Fruit fly (Drosophila melanogaster) Kc167 (cell line): Measurements from ENCODE around the gene Idh3b.

Source experiments
- Myc ChIP-seq: fragments of >200 bp; optimal IDR thresholded peaks from 2 replicates; lab custom pipeline; 2017; ENCODE audit warnings: missing external identifiers
- Sin3A ChIP-seq: fragments of >200 bp; optimal IDR thresholded peaks from 2 replicates; lab custom pipeline; 2018; ENCODE audit warnings: missing external identifiers
- h ChIP-seq: fragments of >200 bp; optimal IDR thresholded peaks from 3 replicates; lab custom pipeline; 2018; ENCODE audit warnings: missing external identifiers
- insv ChIP-seq: fragments of >200 bp; optimal IDR thresholded peaks from 3 replicates; lab custom pipeline; 2018; ENCODE audit warnings: missing external identifiers
- psq ChIP-seq: fragments of >200 bp; optimal IDR thresholded peaks from 2 replicates; lab custom pipeline; 2017; ENCODE audit warnings: missing external identifiers
- ttk ChIP-seq: sonication (Bioruptor generic); optimal IDR thresholded peaks from 2 replicates; lab custom pipeline; 2017; ENCODE audit warnings: missing external identifiers

Gene Idh3b

DNA sequence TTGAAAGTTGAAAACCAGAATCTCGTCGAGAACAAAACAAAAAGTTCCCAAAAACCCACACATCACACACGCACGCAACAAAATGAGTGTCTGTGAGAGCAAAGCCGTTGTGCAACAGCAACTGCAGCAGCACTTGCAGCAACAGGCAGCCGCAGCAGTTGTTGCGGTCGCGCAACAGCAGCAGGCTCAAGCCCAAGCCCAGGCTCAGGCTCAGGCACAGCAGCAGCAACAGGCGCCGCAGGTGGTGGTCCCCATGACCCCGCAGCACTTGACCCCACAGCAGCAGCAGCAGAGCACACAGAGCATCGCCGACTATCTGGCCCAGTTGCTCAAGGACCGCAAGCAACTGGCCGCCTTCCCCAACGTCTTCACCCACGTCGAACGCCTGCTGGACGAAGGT, 23.8 kb upstream of the Idh3b start:
- peak; percentile 2 for TF ChIP-seq ttk (lab: Kevin White, UChicago)
- TF ChIP-seq insv (lab: Kevin White, UChicago), result no peak
- no peak for TF ChIP-seq Myc (lab: Kevin White, UChicago)
- no peak for TF ChIP-seq h

DNA sequence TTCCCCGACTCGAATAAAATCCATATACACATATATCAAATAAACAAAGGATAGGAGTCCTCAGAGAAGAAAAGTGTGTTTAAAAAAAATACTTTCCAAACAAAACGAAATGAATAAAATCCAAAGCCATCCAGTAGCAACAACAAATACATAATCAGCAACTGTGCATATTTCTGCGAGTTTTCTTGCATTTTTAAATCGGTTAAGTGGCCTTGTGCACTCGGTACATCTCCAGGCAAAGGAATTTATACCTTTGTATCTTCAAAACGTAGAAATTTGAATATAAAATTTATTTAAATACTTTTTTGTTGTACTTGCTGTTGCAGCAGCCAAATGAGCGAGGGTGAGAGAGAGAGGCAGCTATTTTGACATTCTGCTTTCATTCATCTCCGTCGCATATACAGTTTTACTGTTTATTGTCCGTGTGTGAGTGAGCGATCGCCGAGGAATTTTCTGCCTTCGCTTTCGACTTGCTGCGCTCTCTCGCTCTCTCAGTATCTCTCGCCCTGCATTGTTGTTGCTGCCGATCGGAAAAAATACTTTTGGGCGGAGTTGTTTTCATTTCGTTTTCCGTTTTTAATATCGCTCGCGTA, 23.2 kb upstream of the Idh3b start:
- TF ChIP-seq insv (lab: Kevin White, UChicago), result no peak
- TF ChIP-seq Myc (lab: Kevin White, UChicago), result no peak
- TF ChIP-seq ttk (lab: Kevin White, UChicago), result no peak
- no peak for TF ChIP-seq h
- TF ChIP-seq psq (lab: Kevin White, UChicago), result no peak
- no peak for TF ChIP-seq Sin3A (lab: Kevin White, UChicago)

DNA sequence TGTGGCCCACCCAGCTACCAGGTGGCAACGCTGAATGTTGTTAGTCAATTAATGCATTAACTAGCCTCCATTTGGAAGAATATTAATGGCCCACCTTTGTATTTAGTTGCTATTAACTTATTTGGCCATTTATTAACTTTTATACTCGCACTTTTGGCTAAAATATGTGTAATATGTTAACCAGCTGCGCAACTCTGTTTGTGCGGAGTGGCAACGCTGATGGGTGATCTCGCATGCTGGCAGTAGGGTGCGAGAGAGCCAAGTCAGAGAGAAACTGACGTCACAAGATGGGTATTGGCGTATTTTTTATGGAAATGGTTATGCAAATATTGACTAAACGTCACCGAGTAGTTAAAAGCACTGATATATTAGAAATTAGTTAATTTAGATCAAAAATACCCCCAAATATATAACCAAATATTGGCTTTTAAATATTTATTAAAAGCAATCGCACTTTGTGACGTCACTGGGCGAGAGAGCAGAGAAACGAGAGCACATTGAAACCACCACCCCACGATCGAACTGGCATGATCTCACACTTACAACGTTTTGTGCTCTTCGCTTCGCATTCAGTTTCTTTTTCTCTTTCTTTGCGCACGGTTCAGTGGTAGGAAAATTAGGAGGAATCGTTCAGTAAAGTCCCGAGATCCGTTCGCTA, 22.6 kb upstream of the Idh3b start, which contains the start of gene how:
Gene how (plus strand): TSS at position 567 of the 658 bp plus-strand sequence.
- no peak for TF ChIP-seq ttk (lab: Kevin White, UChicago)
- no peak for TF ChIP-seq Sin3A (lab: Kevin White, UChicago)
- no peak for TF ChIP-seq h
- no peak for TF ChIP-seq insv (lab: Kevin White, UChicago)
- no peak for TF ChIP-seq Myc (lab: Kevin White, UChicago)
- no peak for TF ChIP-seq psq (lab: Kevin White, UChicago)

dm6 chr3R:22040400-22040799, 21.2 kb upstream of the Idh3b start:
- no peak for TF ChIP-seq psq (lab: Kevin White, UChicago)
- TF ChIP-seq insv (lab: Kevin White, UChicago), result no peak
- no peak for TF ChIP-seq Sin3A (lab: Kevin White, UChicago)
- no peak for TF ChIP-seq h

dm6 chr3R:22039480-22039879, 20.3 kb upstream of the Idh3b start:
- TF ChIP-seq h (no peak), psq (lab: Kevin White, UChicago) (no peak), Sin3A (lab: Kevin White, UChicago) (no peak), ttk (lab: Kevin White, UChicago) (no peak), insv (lab: Kevin White, UChicago) (no peak), Myc (lab: Kevin White, UChicago) (no peak)

- no peak for TF ChIP-seq psq (lab: Kevin White, UChicago)
- no peak for TF ChIP-seq h
- TF ChIP-seq Myc (lab: Kevin White, UChicago), result no peak
- no peak for TF ChIP-seq Sin3A (lab: Kevin White, UChicago)
- no peak for TF ChIP-seq ttk (lab: Kevin White, UChicago)
- no peak for TF ChIP-seq insv (lab: Kevin White, UChicago)
Observed at dm6 chr3R:22035552-22035951, 16.4 kb upstream of the Idh3b start.

DNA sequence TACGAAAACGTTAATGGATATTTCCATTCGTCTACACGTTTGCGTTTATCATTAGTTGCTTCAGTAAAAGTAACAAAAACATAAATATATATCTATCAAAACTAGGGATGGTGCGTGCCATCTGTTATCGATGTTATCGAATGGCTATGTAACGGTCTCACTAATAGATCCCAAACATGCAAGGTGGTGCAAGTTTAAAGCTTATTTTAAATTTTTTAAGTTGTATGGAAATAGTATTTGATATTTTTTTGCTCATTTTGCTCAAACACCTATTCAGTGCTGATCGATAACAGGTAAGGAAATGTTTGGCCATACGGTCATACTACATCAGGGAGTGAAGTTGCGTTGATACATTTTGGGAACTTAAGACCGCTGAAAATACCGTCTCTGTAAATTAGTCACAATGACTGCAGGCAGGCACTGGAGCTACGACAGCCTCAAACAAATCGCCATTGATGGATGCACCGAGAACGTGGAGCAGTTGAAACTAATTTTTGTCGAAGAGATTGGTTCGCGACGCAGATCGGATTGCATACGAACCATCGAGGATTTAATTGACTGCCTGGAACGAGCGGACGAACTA, 15.1 kb upstream of the Idh3b start, which contains the start of the genes CG45099, CG6015, pit and Fadd:
Gene CG45099 (minus strand): TSS at position 127 of the 583 bp plus-strand sequence.
Gene CG6015 (minus strand): TSS at position 127 of the 583 bp plus-strand sequence.
Gene pit (plus strand): TSS at position 139 of the 583 bp plus-strand sequence.
Gene Fadd (plus strand): TSS at position 296 of the 583 bp plus-strand sequence.
- TF ChIP-seq insv (lab: Kevin White, UChicago) (no peak), h (no peak), Sin3A (lab: Kevin White, UChicago) (no peak), Myc (lab: Kevin White, UChicago) (no peak)

- TF ChIP-seq Sin3A (lab: Kevin White, UChicago) (no peak), Myc (lab: Kevin White, UChicago) (no peak), psq (lab: Kevin White, UChicago) (no peak), ttk (lab: Kevin White, UChicago) (no peak), insv (lab: Kevin White, UChicago) (no peak), h (no peak)
Observed at dm6 chr3R:22031738-22032137, 12.6 kb upstream of the Idh3b start, which contains the start of gene CG13409. TSS of gene CG13409 (minus strand) at chr3R:22031900.

- TF ChIP-seq ttk (lab: Kevin White, UChicago) (no peak), Myc (lab: Kevin White, UChicago) (no peak), h (no peak), Sin3A (lab: Kevin White, UChicago) (no peak), psq (lab: Kevin White, UChicago) (no peak), insv (lab: Kevin White, UChicago) (no peak)
Observed at dm6 chr3R:22027743-22028099, 8.5 kb upstream of the Idh3b start.

- no peak for TF ChIP-seq psq (lab: Kevin White, UChicago)
- no peak for TF ChIP-seq ttk (lab: Kevin White, UChicago)
- TF ChIP-seq insv (lab: Kevin White, UChicago), result no peak
- TF ChIP-seq Myc (lab: Kevin White, UChicago), result no peak
- TF ChIP-seq Sin3A (lab: Kevin White, UChicago), result no peak
- TF ChIP-seq h, result no peak
Observed at dm6 chr3R:22026922-22027742, 8.0 kb upstream of the Idh3b start, which contains the start of the genes Cchl and ND-42. TSS of gene Cchl (minus strand) at chr3R:22027480. TSS of gene ND-42 (plus strand) at chr3R:22027709.

dm6 chr3R:22025320-22025719, 6.1 kb upstream of the Idh3b start, which contains the start of gene CG6028:
TSS of gene CG6028 (minus strand) at chr3R:22025506.
- TF ChIP-seq psq (lab: Kevin White, UChicago) (no peak), Sin3A (lab: Kevin White, UChicago) (no peak), h (no peak), insv (lab: Kevin White, UChicago) (no peak), ttk (lab: Kevin White, UChicago) (no peak), Myc (lab: Kevin White, UChicago) (no peak)
